Fruit fly (Drosophila melanogaster) whole organism, embryonic: ENCODE results near the gene E23.

Source experiments
- ATbp ChIP-seq: fragments of 200-800 bp; sonication (Bioruptor generic); optimal IDR thresholded peaks from 2 replicates; lab custom pipeline; 2017; ENCODE audit warnings: missing biosample characterization, mild to moderate bottlenecking, missing genetic modification characterization, missing genetic modification reagents
- Blimp-1 ChIP-seq: fragments of 200-800 bp; sonication (Bioruptor generic); optimal IDR thresholded peaks from 3 replicates; lab custom pipeline; 2018; ENCODE audit warnings: missing biosample characterization, missing genetic modification characterization, mild to moderate bottlenecking, moderate library complexity, missing genetic modification reagents
- CG10147 ChIP-seq: fragments of 200-800 bp; sonication (Bioruptor generic); optimal IDR thresholded peaks from 2 replicates; lab custom pipeline; 2019; ENCODE audit warnings: missing biosample characterization, mild to moderate bottlenecking, missing genetic modification characterization, moderate library complexity
- CG10209 ChIP-seq: fragments of 200-800 bp; sonication (Bioruptor generic); optimal IDR thresholded peaks from 3 replicates; lab custom pipeline; 2017; ENCODE audit warnings: missing biosample characterization, mild to moderate bottlenecking, missing genetic modification characterization, missing genetic modification reagents
- CG10959 ChIP-seq: fragments of 200-800 bp; sonication (Bioruptor generic); IDR thresholded peaks from 2 replicates; pipeline ENCODE4 v1.3.6; 2022; ENCODE audit warnings: missing biosample characterization, missing genetic modification characterization
- CG11085 ChIP-seq: fragments of 200-800 bp; sonication (Bioruptor generic); IDR thresholded peaks from 2 replicates; pipeline ENCODE4 v1.3.6; 2022; ENCODE audit warnings: missing biosample characterization, missing genetic modification characterization
- CG12942 ChIP-seq: fragments of 200-800 bp; sonication (Bioruptor generic); optimal IDR thresholded peaks from 3 replicates; lab custom pipeline; 2016; ENCODE audit warnings: missing biosample characterization, missing genetic modification characterization
- CG13894 ChIP-seq: fragments of 200-800 bp; sonication (Bioruptor generic); optimal IDR thresholded peaks from 3 replicates; lab custom pipeline; 2018; ENCODE audit warnings: missing biosample characterization, mild to moderate bottlenecking, missing genetic modification characterization, moderate library complexity
- CG14860 ChIP-seq: fragments of 200-800 bp; sonication (Bioruptor generic); IDR thresholded peaks from 3 replicates; pipeline ENCODE4 v1.3.6; 2022; ENCODE audit warnings: missing biosample characterization, missing genetic modification characterization; ENCODE audit not compliant: partially characterized antibody
- CG15011 ChIP-seq: fragments of 200-800 bp; sonication (Bioruptor generic); optimal IDR thresholded peaks from 3 replicates; lab custom pipeline; 2018; ENCODE audit warnings: missing biosample characterization, mild to moderate bottlenecking, missing genetic modification characterization
- CG17186 ChIP-seq: fragments of 200-800 bp; sonication (Bioruptor generic); optimal IDR thresholded peaks from 3 replicates; lab custom pipeline; 2017; ENCODE audit warnings: missing biosample characterization, missing genetic modification reagents, missing genetic modification characterization
- CG17568 ChIP-seq: fragments of 200-800 bp; sonication (Bioruptor generic); optimal IDR thresholded peaks from 2 replicates; lab custom pipeline; 2018; ENCODE audit warnings: missing biosample characterization, mild to moderate bottlenecking, missing genetic modification characterization, moderate library complexity
- CG1832 ChIP-seq: fragments of 200-800 bp; sonication (Bioruptor generic); optimal IDR thresholded peaks from 2 replicates; lab custom pipeline; 2017; ENCODE audit warnings: missing biosample characterization, mild to moderate bottlenecking, missing genetic modification characterization, inconsistent platforms
- CG2120 ChIP-seq: fragments of 200-800 bp; sonication (Bioruptor generic); optimal IDR thresholded peaks from 3 replicates; lab custom pipeline; 2016; ENCODE audit warnings: missing biosample characterization, missing genetic modification characterization
- CG2889 ChIP-seq: fragments of 200-800 bp; sonication (Bioruptor generic); IDR thresholded peaks from 3 replicates; pipeline ENCODE4 v1.3.6; 2022; ENCODE audit warnings: missing biosample characterization, missing genetic modification characterization
- CG34422 ChIP-seq: fragments of 200-800 bp; sonication (Bioruptor generic); IDR thresholded peaks from 3 replicates; pipeline ENCODE4 v1.3.6; 2022; ENCODE audit warnings: missing biosample characterization, missing genetic modification characterization
- CG3838 ChIP-seq: fragments of 200-800 bp; sonication (Bioruptor generic); optimal IDR thresholded peaks from 3 replicates; lab custom pipeline; 2016; ENCODE audit warnings: missing biosample characterization, missing genetic modification characterization
- CG4328 ChIP-seq: fragments of 200-800 bp; sonication (Bioruptor generic); optimal IDR thresholded peaks from 3 replicates; lab custom pipeline; 2017; ENCODE audit warnings: missing biosample characterization, missing genetic modification reagents, missing genetic modification characterization
- CG7745 ChIP-seq: fragments of 200-800 bp; sonication (Bioruptor generic); optimal IDR thresholded peaks from 2 replicates; lab custom pipeline; 2018; ENCODE audit warnings: missing biosample characterization, mild to moderate bottlenecking, missing genetic modification characterization, moderate library complexity
- CG7987 ChIP-seq: fragments of 200-800 bp; sonication (Bioruptor generic); optimal IDR thresholded peaks from 2 replicates; lab custom pipeline; 2018; ENCODE audit warnings: missing biosample characterization, mild to moderate bottlenecking, missing genetic modification characterization, moderate library complexity
- CG8290 ChIP-seq, 3 experiments: fragments of 200-800 bp; sonication (Bioruptor generic); optimal IDR thresholded peaks; 2 replicates each; lab custom pipeline; 2016 to 2019; ENCODE audit warnings: missing biosample characterization in 3 of 3, missing genetic modification characterization in 3 of 3, mild to moderate bottlenecking in 2 of 3, moderate library complexity in 1 of 3
- CG9609 ChIP-seq: fragments of 200-800 bp; sonication (Bioruptor generic); optimal IDR thresholded peaks from 3 replicates; lab custom pipeline; 2016; ENCODE audit warnings: missing biosample characterization, missing genetic modification characterization
- CTCF ChIP-seq: fragments of 200-800 bp; sonication (Bioruptor generic); optimal IDR thresholded peaks from 2 replicates; lab custom pipeline; 2017; ENCODE audit warnings: missing biosample characterization, mild to moderate bottlenecking, missing genetic modification characterization, moderate library complexity
- HLH4C ChIP-seq: fragments of 200-800 bp; sonication (Bioruptor generic); IDR thresholded peaks from 3 replicates; pipeline ENCODE4 v1.3.6; 2022; ENCODE audit warnings: missing biosample characterization, missing genetic modification characterization; ENCODE audit not compliant: partially characterized antibody
- Hr78 ChIP-seq, 2 experiments: fragments of 200-800 bp in 1 of 2; fragments of >200 bp in 1 of 2; sonication (Bioruptor generic) in 1 of 2; optimal IDR thresholded peaks; 2 replicates each; lab custom pipeline; 2017 to 2019; ENCODE audit warnings: missing biosample characterization in 2 of 2, missing genetic modification characterization in 2 of 2, mild to moderate bottlenecking in 1 of 2, moderate library complexity in 1 of 2
- MBD-R2 ChIP-seq: fragments of 200-800 bp; sonication (Bioruptor generic); IDR thresholded peaks from 2 replicates; pipeline ENCODE4 v1.3.6; 2022; ENCODE audit warnings: missing biosample characterization, missing genetic modification characterization
- Meics ChIP-seq: fragments of 200-800 bp; sonication (Bioruptor generic); optimal IDR thresholded peaks from 2 replicates; lab custom pipeline; 2017; ENCODE audit warnings: missing biosample characterization, mild to moderate bottlenecking, missing genetic modification characterization
- PHDP ChIP-seq: fragments of 200-800 bp; sonication (Bioruptor generic); optimal IDR thresholded peaks from 3 replicates; lab custom pipeline; 2018; ENCODE audit warnings: missing biosample characterization, mild to moderate bottlenecking, missing genetic modification characterization, moderate library complexity
- Rfx ChIP-seq: fragments of 200-800 bp; sonication (Bioruptor generic); IDR thresholded peaks from 2 replicates; pipeline ENCODE4 v1.3.6; 2022; ENCODE audit warnings: missing biosample characterization, missing genetic modification characterization
- TFAM ChIP-seq: fragments of 200-800 bp; sonication (Bioruptor generic); optimal IDR thresholded peaks from 2 replicates; lab custom pipeline; 2017; ENCODE audit warnings: missing biosample characterization, missing genetic modification characterization, inconsistent platforms
- Usf ChIP-seq: fragments of 200-800 bp; sonication (Bioruptor generic); optimal IDR thresholded peaks from 2 replicates; lab custom pipeline; 2017; ENCODE audit warnings: missing genotype, missing biosample characterization, missing genetic modification characterization
- Xrp1 ChIP-seq: fragments of 200-800 bp; sonication (Bioruptor generic); IDR thresholded peaks from 2 replicates; pipeline ENCODE4 v1.3.6; 2022; ENCODE audit warnings: missing biosample characterization, missing genetic modification characterization
- az2 ChIP-seq: fragments of 200-800 bp; sonication (Bioruptor generic); optimal IDR thresholded peaks from 3 replicates; lab custom pipeline; 2016; ENCODE audit warnings: missing biosample characterization, missing genetic modification characterization
- caup ChIP-seq: fragments of 200-800 bp; sonication (Bioruptor generic); optimal IDR thresholded peaks from 3 replicates; lab custom pipeline; 2017; ENCODE audit warnings: missing biosample characterization, mild to moderate bottlenecking, missing genetic modification characterization, moderate library complexity; ENCODE audit not compliant: severe bottlenecking
- cg ChIP-seq: fragments of 200-800 bp; sonication (Bioruptor generic); optimal IDR thresholded peaks from 3 replicates; lab custom pipeline; 2019; ENCODE audit warnings: missing biosample characterization, mild to moderate bottlenecking, missing genetic modification characterization, moderate library complexity
- chinmo ChIP-seq: fragments of 200-800 bp; sonication (Bioruptor generic); IDR thresholded peaks from 4 replicates; pipeline ENCODE4 v1.3.6; 2022; ENCODE audit warnings: missing biosample characterization, missing genetic modification characterization; ENCODE audit not compliant: partially characterized antibody
- crp ChIP-seq, 2 experiments: fragments of 200-800 bp; sonication (Bioruptor generic); optimal IDR thresholded peaks; 2 replicates in 1 of 2; 3 replicates in 1 of 2; lab custom pipeline; 2017; ENCODE audit warnings: missing biosample characterization in 2 of 2, missing genetic modification characterization in 2 of 2, mild to moderate bottlenecking in 1 of 2, moderate library complexity in 1 of 2
- grn ChIP-seq: fragments of 200-800 bp; sonication (Bioruptor generic); optimal IDR thresholded peaks from 3 replicates; lab custom pipeline; 2017; ENCODE audit warnings: missing biosample characterization, missing genetic modification characterization
- gsb ChIP-seq: fragments of 200-800 bp; sonication (Bioruptor generic); IDR thresholded peaks from 2 replicates; pipeline ENCODE4 v1.3.6; 2022; ENCODE audit warnings: missing biosample characterization, missing genetic modification characterization
- gsb-n ChIP-seq: fragments of 200-800 bp; sonication (Bioruptor generic); optimal IDR thresholded peaks from 3 replicates; lab custom pipeline; 2018; ENCODE audit warnings: missing biosample characterization, mild to moderate bottlenecking, missing genetic modification characterization
- h ChIP-seq: fragments of >200 bp; optimal IDR thresholded peaks from 2 replicates; lab custom pipeline; 2017
- mld ChIP-seq: fragments of 200-800 bp; sonication (Bioruptor generic); IDR thresholded peaks from 3 replicates; pipeline ENCODE4 v1.3.6; 2022; ENCODE audit warnings: missing biosample characterization, missing genetic modification characterization; ENCODE audit not compliant: partially characterized antibody
- rib ChIP-seq: fragments of 200-800 bp; sonication (Bioruptor generic); IDR thresholded peaks from 2 replicates; pipeline ENCODE4 v1.3.6; 2022; ENCODE audit warnings: missing biosample characterization, missing genetic modification characterization
- ro ChIP-seq: fragments of 200-800 bp; sonication (Bioruptor generic); IDR thresholded peaks from 2 replicates; pipeline ENCODE4 v1.3.6; 2022; ENCODE audit warnings: missing biosample characterization, missing genetic modification characterization
- schlank ChIP-seq: fragments of 200-800 bp; sonication (Bioruptor generic); optimal IDR thresholded peaks from 2 replicates; lab custom pipeline; 2018; ENCODE audit warnings: missing biosample characterization, mild to moderate bottlenecking, missing genetic modification characterization
- shn ChIP-seq: fragments of 200-800 bp; sonication (Bioruptor generic); optimal IDR thresholded peaks from 3 replicates; lab custom pipeline; 2016; ENCODE audit warnings: missing biosample characterization, missing genetic modification characterization
- slou ChIP-seq: fragments of 200-800 bp; sonication (Bioruptor generic); optimal IDR thresholded peaks from 3 replicates; lab custom pipeline; 2016; ENCODE audit warnings: missing biosample characterization, missing genetic modification characterization
- so ChIP-seq: fragments of 200-800 bp; sonication (Bioruptor generic); IDR thresholded peaks from 3 replicates; pipeline ENCODE4 v1.3.6; 2022; ENCODE audit warnings: missing biosample characterization, missing genetic modification characterization
- sug ChIP-seq: fragments of 200-800 bp; optimal IDR thresholded peaks from 2 replicates; lab custom pipeline; 2019; ENCODE audit warnings: missing biosample characterization, mild to moderate bottlenecking, missing genetic modification characterization, moderate library complexity
- wor ChIP-seq: fragments of 200-800 bp; sonication (Bioruptor generic); IDR thresholded peaks from 2 replicates; pipeline ENCODE4 v1.3.6; 2022; ENCODE audit warnings: missing biosample characterization, missing genetic modification characterization
- z ChIP-seq: fragments of 200-800 bp; sonication (Bioruptor generic); IDR thresholded peaks from 3 replicates; pipeline ENCODE4 v1.3.6; 2022; ENCODE audit warnings: missing biosample characterization, missing genetic modification characterization

Gene E23

dm6 chr2L:3339420-3339819, 15.2 kb downstream of the E23 start (continued):
- peak; percentile 75 for TF ChIP-seq CG1832 (GFP tag; lab: Kevin White, UChicago)
- no peak for TF ChIP-seq CG10147 (GFP tag; lab: Kevin White, UChicago)
- no peak for TF ChIP-seq Meics (GFP tag; lab: Kevin White, UChicago)
- no peak for TF ChIP-seq grn
- TF ChIP-seq so (GFP tag; lab: Robert Waterston, UW) = 0 out of 3 replicates have a peak, but pooled peaks have one; percentile 26
- TF ChIP-seq mld (GFP tag; lab: Robert Waterston, UW) = no peak
- TF ChIP-seq wor (GFP tag; lab: Robert Waterston, UW) = no peak
- TF ChIP-seq MBD-R2 = no peak
- TF ChIP-seq cg = peak; percentile 74
- peak; percentile 21 for TF ChIP-seq ATbp (GFP tag; lab: Kevin White, UChicago)
- TF ChIP-seq gsb (GFP tag; lab: Robert Waterston, UW) = no peak
- TF ChIP-seq CG15011 (GFP tag; lab: Kevin White, UChicago) = no peak
- no peak for TF ChIP-seq shn (GFP tag; lab: Kevin White, UChicago)
- no peak for TF ChIP-seq CG2889 (GFP tag; lab: Robert Waterston, UW)
- peak; percentile 6 for TF ChIP-seq CG7745
- TF ChIP-seq caup (GFP tag; lab: Kevin White, UChicago) = no peak
- no peak for TF ChIP-seq CG3838
- TF ChIP-seq az2 = no peak
- no peak for TF ChIP-seq CG14860 (GFP tag; lab: Robert Waterston, UW)
- TF ChIP-seq PHDP (tag; lab: Kevin White, UChicago) = no peak
- TF ChIP-seq CG10959 (GFP tag; lab: Robert Waterston, UW) = no peak
- 0 out of 2 replicates have a peak, but pooled peaks have one; percentile 28 for TF ChIP-seq rib (GFP tag; lab: Robert Waterston, UW)
- TF ChIP-seq Blimp-1 = peak; percentile 18
- TF ChIP-seq ro = no peak
- peak in 1 of 2 experiments; percentile 96 for TF ChIP-seq Hr78 (GFP tag; optimal IDR thresholded peaks at IDR 0.05; lab: Kevin White, UChicago)
- TF ChIP-seq CG9609 (GFP tag; lab: Kevin White, UChicago) = no peak
- TF ChIP-seq CG2120 (GFP tag; lab: Kevin White, UChicago) = no peak
- no peak for TF ChIP-seq CTCF (GFP tag; lab: Kevin White, UChicago)
- TF ChIP-seq Rfx = no peak
- no peak for TF ChIP-seq CG17186 (GFP tag; lab: Kevin White, UChicago)
- TF ChIP-seq CG11085 (GFP tag; lab: Robert Waterston, UW) = no peak
- no peak for TF ChIP-seq TFAM
- no peak for TF ChIP-seq CG12942
- TF ChIP-seq z (GFP tag; lab: Robert Waterston, UW) = peak; percentile 83
- TF ChIP-seq CG8290 (GFP tag; optimal IDR thresholded peaks at IDR 0.05; lab: Kevin White, UChicago) = no peak
- TF ChIP-seq CG8290 (tag; optimal IDR thresholded peaks at IDR 0.05; lab: Kevin White, UChicago) = no peak
- TF ChIP-seq CG17568 (GFP tag; lab: Kevin White, UChicago) = no peak
- no peak for TF ChIP-seq HLH4C (GFP tag; lab: Robert Waterston, UW)
- TF ChIP-seq CG4328 (GFP tag; lab: Kevin White, UChicago) = no peak
- peak; percentile 55 for TF ChIP-seq sug (tag; lab: Kevin White, UChicago)
- TF ChIP-seq Usf (GFP tag; lab: Kevin White, UChicago) = no peak
- no peak for TF ChIP-seq schlank
- TF ChIP-seq CG10209 = no peak
- no peak for TF ChIP-seq crp (GFP tag; optimal IDR thresholded peaks at IDR 0.05; lab: Kevin White, UChicago)
- 0 out of 4 replicates have a peak, but pooled peaks have one; percentile 5 for TF ChIP-seq chinmo (GFP tag; lab: Robert Waterston, UW)
- TF ChIP-seq CG13894 (tag; lab: Kevin White, UChicago) = no peak
- no peak for TF ChIP-seq h (lab: Kevin White, UChicago)
- TF ChIP-seq gsb-n (tag; lab: Kevin White, UChicago) = no peak
- TF ChIP-seq Xrp1 (GFP tag; lab: Robert Waterston, UW) = no peak
- no peak for TF ChIP-seq CG34422
- TF ChIP-seq slou (GFP tag; lab: Kevin White, UChicago) = no peak
- no peak for TF ChIP-seq CG7987 (GFP tag; lab: Kevin White, UChicago)
